Fruit fly (Drosophila melanogaster) whole organism, embryonic: ENCODE results near the gene CG6216.

Experiments used
- B-H1 ChIP-seq: fragments of 200-800 bp; sonication (Bioruptor generic); IDR thresholded peaks from 3 replicates; pipeline ENCODE4 v1.3.6; 2022; ENCODE audit warnings: missing biosample characterization, missing genetic modification characterization
- Blimp-1 ChIP-seq: fragments of 200-800 bp; sonication (Bioruptor generic); optimal IDR thresholded peaks from 3 replicates; lab custom pipeline; 2018; ENCODE audit warnings: missing biosample characterization, missing genetic modification characterization, mild to moderate bottlenecking, moderate library complexity, missing genetic modification reagents
- CG11247 ChIP-seq: fragments of 200-800 bp; sonication (Bioruptor generic); IDR thresholded peaks from 2 replicates; pipeline ENCODE4 v1.3.6; 2022; ENCODE audit warnings: missing biosample characterization, missing genetic modification characterization
- CG12071 ChIP-seq: fragments of 200-800 bp; sonication (Bioruptor generic); optimal IDR thresholded peaks from 3 replicates; lab custom pipeline; 2018; ENCODE audit warnings: missing biosample characterization, mild to moderate bottlenecking, missing genetic modification characterization
- CG12104 ChIP-seq: fragments of 200-800 bp; sonication (Bioruptor generic); optimal IDR thresholded peaks from 3 replicates; lab custom pipeline; 2016; ENCODE audit warnings: missing biosample characterization, missing genetic modification characterization
- CG12391 ChIP-seq: fragments of 200-800 bp; sonication (Bioruptor generic); optimal IDR thresholded peaks from 3 replicates; lab custom pipeline; 2018; ENCODE audit warnings: missing biosample characterization, mild to moderate bottlenecking, missing genetic modification characterization, moderate library complexity
- CG12942 ChIP-seq: fragments of 200-800 bp; sonication (Bioruptor generic); optimal IDR thresholded peaks from 3 replicates; lab custom pipeline; 2016; ENCODE audit warnings: missing biosample characterization, missing genetic modification characterization
- CG13775 ChIP-seq: fragments of 200-800 bp; sonication (Bioruptor generic); optimal IDR thresholded peaks from 3 replicates; lab custom pipeline; 2017; ENCODE audit warnings: missing biosample characterization, mild to moderate bottlenecking, missing genetic modification characterization
- CG13894 ChIP-seq: fragments of 200-800 bp; sonication (Bioruptor generic); optimal IDR thresholded peaks from 3 replicates; lab custom pipeline; 2018; ENCODE audit warnings: missing biosample characterization, mild to moderate bottlenecking, missing genetic modification characterization, moderate library complexity
- CG16815 ChIP-seq: fragments of 200-800 bp; sonication (Bioruptor generic); optimal IDR thresholded peaks from 3 replicates; lab custom pipeline; 2017; ENCODE audit warnings: missing biosample characterization, mild to moderate bottlenecking, missing genetic modification characterization
- CG31388 ChIP-seq: fragments of 200-800 bp; sonication (Bioruptor generic); optimal IDR thresholded peaks from 2 replicates; lab custom pipeline; 2016; ENCODE audit warnings: missing biosample characterization, missing genetic modification characterization
- CG32767 ChIP-seq: fragments of 200-800 bp; sonication (Bioruptor generic); IDR thresholded peaks from 2 replicates; pipeline ENCODE4 v1.3.6; 2022; ENCODE audit warnings: missing biosample characterization, missing genetic modification characterization
- CG32772 ChIP-seq: fragments of 200-800 bp; sonication (Bioruptor generic); IDR thresholded peaks from 2 replicates; pipeline ENCODE4 v1.3.6; 2022; ENCODE audit warnings: missing biosample characterization, missing genetic modification characterization
- CG4617 ChIP-seq: fragments of 200-800 bp; sonication (Bioruptor generic); optimal IDR thresholded peaks from 3 replicates; lab custom pipeline; 2016; ENCODE audit warnings: missing biosample characterization, missing genetic modification characterization, borderline replicate concordance
- CG5953 ChIP-seq: fragments of 200-800 bp; sonication (Bioruptor generic); IDR thresholded peaks from 2 replicates; pipeline ENCODE4 v1.3.6; 2022; ENCODE audit warnings: missing biosample characterization, missing genetic modification characterization
- CG6272 ChIP-seq: fragments of 200-800 bp; sonication (Bioruptor generic); IDR thresholded peaks from 2 replicates; pipeline ENCODE4 v1.3.6; 2022; ENCODE audit warnings: missing biosample characterization, missing genetic modification characterization
- Hand ChIP-seq: fragments of 200-800 bp; sonication (Bioruptor generic); optimal IDR thresholded peaks from 2 replicates; lab custom pipeline; 2017; ENCODE audit warnings: mild to moderate bottlenecking, missing biosample characterization, missing genetic modification reagents, missing genetic modification characterization
- Hr3 ChIP-seq: fragments of 200-800 bp; sonication (Bioruptor generic); optimal IDR thresholded peaks from 3 replicates; lab custom pipeline; 2016; ENCODE audit warnings: missing biosample characterization, missing genetic modification characterization
- Hr78 ChIP-seq, 2 experiments: fragments of 200-800 bp in 1 of 2; fragments of >200 bp in 1 of 2; sonication (Bioruptor generic) in 1 of 2; optimal IDR thresholded peaks; 2 replicates each; lab custom pipeline; 2017 to 2019; ENCODE audit warnings: missing biosample characterization in 2 of 2, missing genetic modification characterization in 2 of 2, mild to moderate bottlenecking in 1 of 2, moderate library complexity in 1 of 2
- Lhr ChIP-seq: fragments of 200-800 bp; sonication (Bioruptor generic); optimal IDR thresholded peaks from 3 replicates; lab custom pipeline; 2017; ENCODE audit warnings: mild to moderate bottlenecking, missing biosample characterization, missing genetic modification reagents, missing genetic modification characterization
- Neu2 ChIP-seq: fragments of 200-800 bp; sonication (Bioruptor generic); optimal IDR thresholded peaks from 3 replicates; lab custom pipeline; 2016; ENCODE audit warnings: missing biosample characterization, missing genetic modification characterization, borderline replicate concordance
- Oaz ChIP-seq: fragments of 200-800 bp; sonication (Bioruptor generic); IDR thresholded peaks from 2 replicates; pipeline ENCODE4 v1.3.6; 2022; ENCODE audit warnings: missing biosample characterization, missing genetic modification characterization
- Optix ChIP-seq: fragments of 200-800 bp; sonication (Bioruptor generic); IDR thresholded peaks from 3 replicates; pipeline ENCODE4 v1.3.6; 2022; ENCODE audit warnings: missing biosample characterization, missing genetic modification characterization
- Ssrp ChIP-seq: fragments of 200-800 bp; sonication (Bioruptor generic); optimal IDR thresholded peaks from 2 replicates; lab custom pipeline; 2018; ENCODE audit warnings: missing biosample characterization, mild to moderate bottlenecking, missing genetic modification characterization, moderate library complexity
- ab ChIP-seq: fragments of 200-800 bp; sonication (Bioruptor generic); optimal IDR thresholded peaks from 2 replicates; lab custom pipeline; 2016; ENCODE audit warnings: missing biosample characterization, missing genetic modification characterization
- abd-A ChIP-seq: fragments of 200-800 bp; sonication (Bioruptor generic); optimal IDR thresholded peaks from 3 replicates; lab custom pipeline; 2019; ENCODE audit warnings: missing biosample characterization, mild to moderate bottlenecking, missing genetic modification characterization, moderate library complexity
- bowl ChIP-seq: fragments of 200-800 bp; sonication (Bioruptor generic); IDR thresholded peaks from 2 replicates; pipeline ENCODE4 v1.3.6; 2022; ENCODE audit warnings: missing biosample characterization, missing genetic modification characterization
- cato ChIP-seq: fragments of 200-800 bp; sonication (Bioruptor generic); optimal IDR thresholded peaks from 2 replicates; lab custom pipeline; 2016; ENCODE audit warnings: missing biosample characterization, missing genetic modification characterization, borderline replicate concordance
- croc ChIP-seq: fragments of 200-800 bp; sonication (Bioruptor generic); conservative IDR thresholded peaks from 3 replicates; pipeline ENCODE4 v1.3.6; 2022; ENCODE audit warnings: missing biosample characterization, missing genetic modification characterization
- disco-r ChIP-seq: fragments of 200-800 bp; sonication (Bioruptor generic); optimal IDR thresholded peaks from 2 replicates; lab custom pipeline; 2016; ENCODE audit warnings: missing biosample characterization, missing genetic modification characterization
- dmrt99B ChIP-seq: fragments of 200-800 bp; sonication (Bioruptor generic); optimal IDR thresholded peaks from 2 replicates; lab custom pipeline; 2018; ENCODE audit warnings: missing biosample characterization, mild to moderate bottlenecking, missing genetic modification characterization, moderate library complexity
- grn ChIP-seq: fragments of 200-800 bp; sonication (Bioruptor generic); optimal IDR thresholded peaks from 3 replicates; lab custom pipeline; 2017; ENCODE audit warnings: missing biosample characterization, missing genetic modification characterization
- h ChIP-seq: fragments of >200 bp; optimal IDR thresholded peaks from 2 replicates; lab custom pipeline; 2017
- hb ChIP-seq: fragments of 200-800 bp; sonication (Bioruptor generic); IDR thresholded peaks from 3 replicates; pipeline ENCODE4 v1.3.6; 2022; ENCODE audit warnings: missing biosample characterization, missing genetic modification characterization; ENCODE audit not compliant: partially characterized antibody
- lola ChIP-seq, 3 experiments: fragments of >200 bp in 2 of 3; fragments of 200-800 bp in 1 of 3; sonication (Bioruptor generic) in 1 of 3; optimal IDR thresholded peaks; 2 replicates each; lab custom pipeline; 2017 to 2019; ENCODE audit warnings: missing biosample characterization in 3 of 3, missing genetic modification characterization in 3 of 3, mild to moderate bottlenecking in 1 of 3, moderate library complexity in 1 of 3
- mirr ChIP-seq: fragments of 200-800 bp; sonication (Bioruptor generic); optimal IDR thresholded peaks from 3 replicates; lab custom pipeline; 2018; ENCODE audit warnings: missing biosample characterization, mild to moderate bottlenecking, missing genetic modification characterization
- oc ChIP-seq: fragments of 200-800 bp; sonication (Bioruptor generic); optimal IDR thresholded peaks from 2 replicates; lab custom pipeline; 2018; ENCODE audit warnings: missing biosample characterization, mild to moderate bottlenecking, missing genetic modification characterization, moderate library complexity
- phol ChIP-seq: fragments of 200-800 bp; sonication (Bioruptor generic); optimal IDR thresholded peaks from 3 replicates; lab custom pipeline; 2018; ENCODE audit warnings: missing biosample characterization, mild to moderate bottlenecking, missing genetic modification characterization, moderate library complexity
- pita ChIP-seq: fragments of 200-800 bp; sonication (Bioruptor generic); optimal IDR thresholded peaks from 2 replicates; lab custom pipeline; 2017; ENCODE audit warnings: missing biosample characterization, mild to moderate bottlenecking, missing genetic modification characterization
- ro ChIP-seq: fragments of 200-800 bp; sonication (Bioruptor generic); IDR thresholded peaks from 2 replicates; pipeline ENCODE4 v1.3.6; 2022; ENCODE audit warnings: missing biosample characterization, missing genetic modification characterization
- sd ChIP-seq: fragments of 200-800 bp; sonication (Bioruptor generic); optimal IDR thresholded peaks from 3 replicates; lab custom pipeline; 2018; ENCODE audit warnings: missing biosample characterization, mild to moderate bottlenecking, missing genetic modification characterization, moderate library complexity
- shn ChIP-seq: fragments of 200-800 bp; sonication (Bioruptor generic); optimal IDR thresholded peaks from 3 replicates; lab custom pipeline; 2016; ENCODE audit warnings: missing biosample characterization, missing genetic modification characterization
- sima ChIP-seq: fragments of 200-800 bp; sonication (Bioruptor generic); optimal IDR thresholded peaks from 2 replicates; lab custom pipeline; 2016; ENCODE audit warnings: missing biosample characterization, missing genetic modification characterization
- stc ChIP-seq: fragments of 200-800 bp; sonication (Bioruptor generic); IDR thresholded peaks from 2 replicates; pipeline ENCODE4 v1.3.6; 2022; ENCODE audit warnings: missing biosample characterization, missing genetic modification characterization
- stwl ChIP-seq: fragments of 200-800 bp; sonication (Bioruptor generic); optimal IDR thresholded peaks from 3 replicates; lab custom pipeline; 2018; ENCODE audit warnings: missing biosample characterization, mild to moderate bottlenecking, missing genetic modification characterization, moderate library complexity
- tna ChIP-seq: fragments of 200-800 bp; sonication (Bioruptor generic); IDR thresholded peaks from 2 replicates; pipeline ENCODE4 v1.3.6; 2022; ENCODE audit warnings: missing biosample characterization, missing genetic modification characterization; ENCODE audit not compliant: partially characterized antibody
- twi ChIP-seq: fragments of 200-800 bp; optimal IDR thresholded peaks from 2 replicates; lab custom pipeline; 2019; ENCODE audit warnings: missing biosample characterization, mild to moderate bottlenecking, missing genetic modification characterization, moderate library complexity
- unpg ChIP-seq: fragments of 200-800 bp; sonication (Bioruptor generic); optimal IDR thresholded peaks from 3 replicates; lab custom pipeline; 2018; ENCODE audit warnings: missing biosample characterization, mild to moderate bottlenecking, missing genetic modification characterization, moderate library complexity
- vvl ChIP-seq: fragments of 200-800 bp; sonication (Bioruptor generic); IDR thresholded peaks from 2 replicates; pipeline ENCODE4 v1.3.6; 2022; ENCODE audit warnings: missing biosample characterization, missing genetic modification characterization
- zf30C ChIP-seq: fragments of 200-800 bp; sonication (Bioruptor generic); optimal IDR thresholded peaks from 3 replicates; lab custom pipeline; 2018; ENCODE audit warnings: missing biosample characterization, mild to moderate bottlenecking, missing genetic modification characterization

The CG6216 gene

dm6 chr3L:11147675-11148074, 2.9 kb downstream of the CG6216 start (continued):
- TF ChIP-seq h (lab: Kevin White, UChicago), result no peak
- no peak for TF ChIP-seq CG32772
- TF ChIP-seq stwl (tag; lab: Kevin White, UChicago), result no peak
- TF ChIP-seq grn (GFP tag; lab: Kevin White, UChicago), result peak; percentile 82
- no peak for TF ChIP-seq CG11247
- TF ChIP-seq lola (GFP tag; optimal IDR thresholded peaks at IDR 0.05; lab: Kevin White, UChicago), result no peak
- TF ChIP-seq CG31388, result no peak
- TF ChIP-seq oc (tag; lab: Kevin White, UChicago), result peak; percentile 69
- TF ChIP-seq CG4617 (GFP tag; lab: Kevin White, UChicago), result no peak
- no peak for TF ChIP-seq Oaz (GFP tag; lab: Robert Waterston, UW)
- TF ChIP-seq phol (tag; lab: Kevin White, UChicago), result no peak
- no peak for TF ChIP-seq ab (GFP tag; lab: Kevin White, UChicago)
- TF ChIP-seq CG12391, result no peak
- TF ChIP-seq CG32767 (GFP tag; lab: Robert Waterston, UW), result no peak
- no peak for TF ChIP-seq B-H1
- peak; percentile 75; the same call in 1 of the 2 replicates for TF ChIP-seq vvl (GFP tag; lab: Robert Waterston, UW)
- TF ChIP-seq stc (GFP tag; lab: Robert Waterston, UW), result no peak
- TF ChIP-seq CG16815 (GFP tag; lab: Kevin White, UChicago), result no peak
- TF ChIP-seq CG12104 (GFP tag; lab: Kevin White, UChicago), result no peak
- TF ChIP-seq Optix (GFP tag; lab: Robert Waterston, UW), result no peak
- TF ChIP-seq mirr (GFP tag; lab: Kevin White, UChicago), result no peak
- TF ChIP-seq Hr78 (GFP tag; optimal IDR thresholded peaks at IDR 0.05; lab: Kevin White, UChicago), result peak in 1 of 2 experiments; percentile 14
- TF ChIP-seq zf30C (GFP tag; lab: Kevin White, UChicago), result no peak
- no peak for TF ChIP-seq shn (GFP tag; lab: Kevin White, UChicago)
- TF ChIP-seq Blimp-1 (GFP tag; lab: Kevin White, UChicago), result peak; percentile 99
- no peak for TF ChIP-seq CG12071 (GFP tag; lab: Kevin White, UChicago)
- no peak for TF ChIP-seq Hr3
- peak; percentile 76 for TF ChIP-seq abd-A (tag; lab: Kevin White, UChicago)
- TF ChIP-seq Lhr (GFP tag; lab: Kevin White, UChicago), result no peak
- TF ChIP-seq, all 482 proteins: peak for 10

DNA sequence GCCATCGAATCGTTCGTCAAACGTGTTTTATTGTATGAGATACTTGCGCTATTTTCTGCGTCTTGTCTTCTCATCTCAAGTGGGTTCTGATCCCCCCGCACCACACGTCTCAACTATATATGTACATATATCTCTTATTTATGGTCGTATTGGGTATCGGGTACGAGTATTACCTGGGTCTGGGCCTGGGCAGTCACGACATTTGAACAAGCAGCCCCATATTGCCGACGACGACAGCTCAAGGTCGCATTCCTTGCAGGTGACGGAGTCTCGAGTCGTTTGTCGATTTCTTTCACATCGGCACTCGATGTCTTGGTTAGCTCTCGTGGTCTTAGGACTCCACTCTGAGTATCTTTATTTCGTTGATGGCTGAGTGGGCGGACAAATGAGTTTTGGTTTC, 5.5 kb downstream of the CG6216 start:
- no peak for TF ChIP-seq dmrt99B (tag; lab: Kevin White, UChicago)
- no peak for TF ChIP-seq unpg (GFP tag; lab: Kevin White, UChicago)
- TF ChIP-seq cato (GFP tag; lab: Kevin White, UChicago), result no peak
- TF ChIP-seq tna (GFP tag; lab: Robert Waterston, UW), result no peak
- TF ChIP-seq croc (GFP tag; lab: Robert Waterston, UW), result no peak
- TF ChIP-seq hb, result no peak
- TF ChIP-seq oc (tag; lab: Kevin White, UChicago), result no peak
- TF ChIP-seq Hand (GFP tag; lab: Kevin White, UChicago), result no peak
- TF ChIP-seq CG12942 (GFP tag; lab: Kevin White, UChicago), result no peak
- TF ChIP-seq pita (GFP tag; lab: Kevin White, UChicago), result no peak
- TF ChIP-seq ro (GFP tag; lab: Robert Waterston, UW), result no peak
- peak; percentile 92 for TF ChIP-seq sd (tag; lab: Kevin White, UChicago)
- no peak for TF ChIP-seq CG13775 (GFP tag; lab: Kevin White, UChicago)
- no peak for TF ChIP-seq CG6272
- 0 out of 2 replicates have a peak, but pooled peaks have one; percentile 10 for TF ChIP-seq bowl (GFP tag; lab: Robert Waterston, UW)
- no peak for TF ChIP-seq twi (tag; lab: Kevin White, UChicago)
- no peak for TF ChIP-seq CG5953 (GFP tag; lab: Robert Waterston, UW)
- TF ChIP-seq sima (GFP tag; lab: Kevin White, UChicago), result no peak
- peak; percentile 85 for TF ChIP-seq CG13894 (tag; lab: Kevin White, UChicago)
- no peak for TF ChIP-seq Ssrp (tag; lab: Kevin White, UChicago)
- no peak for TF ChIP-seq abd-A (tag; lab: Kevin White, UChicago)
- no peak for TF ChIP-seq Neu2 (GFP tag; lab: Kevin White, UChicago)
- no peak for TF ChIP-seq disco-r (GFP tag; lab: Kevin White, UChicago)
